Worm (Caenorhabditis elegans): ENCODE results near the gene F55C12.6.

- TF ChIP-seq ama-1 (optimal IDR thresholded peaks at IDR 0.05) (no peak), unc-62 (GFP tag; optimal IDR thresholded peaks at IDR 0.05) (no peak), skn-1 (tag; optimal IDR thresholded peaks at IDR 0.05) (no peak), egl-27 (tag; optimal IDR thresholded peaks at IDR 0.05) (peak; percentile 26), peb-1 (tag; optimal IDR thresholded peaks at IDR 0.05) (no peak), nhr-25 (tag; optimal IDR thresholded peaks at IDR 0.05) (no peak), fos-1 (tag; optimal IDR thresholded peaks at IDR 0.05) (no peak), nhr-11 (tag; optimal IDR thresholded peaks at IDR 0.05) (no peak)
These were observed 23.1 kb upstream of the F55C12.6 start for ce11 chrII:5899080-5899479.
